Worm (Caenorhabditis elegans) whole organism, early embryonic: ENCODE measurements around the gene F46B3.16.

Experiments
- flt-1 ChIP-seq: fragments of 200-800 bp; sonication (Bioruptor generic); IDR thresholded peaks from 2 replicates; pipeline ENCODE4 v1.3.6; 2022; ENCODE audit warnings: missing genetic modification characterization, missing compliant biosample characterization
- pes-1 ChIP-seq: fragments of 200-800 bp; sonication (Bioruptor generic); IDR thresholded peaks from 2 replicates; pipeline ENCODE4 v1.3.6; 2022; ENCODE audit warnings: missing genetic modification reagents, missing genetic modification characterization, missing compliant biosample characterization
- scrt-1 ChIP-seq: fragments of 200-800 bp; sonication (Bioruptor generic); IDR thresholded peaks from 2 replicates; pipeline ENCODE4 v1.3.6; 2022; ENCODE audit warnings: missing genetic modification characterization, missing compliant biosample characterization
- sea-1 ChIP-seq: fragments of 200-800 bp; sonication (Bioruptor generic); conservative IDR thresholded peaks from 2 replicates; pipeline ENCODE4 v1.3.6; 2022; ENCODE audit warnings: missing genetic modification characterization, missing compliant biosample characterization

Gene F46B3.16

DNA sequence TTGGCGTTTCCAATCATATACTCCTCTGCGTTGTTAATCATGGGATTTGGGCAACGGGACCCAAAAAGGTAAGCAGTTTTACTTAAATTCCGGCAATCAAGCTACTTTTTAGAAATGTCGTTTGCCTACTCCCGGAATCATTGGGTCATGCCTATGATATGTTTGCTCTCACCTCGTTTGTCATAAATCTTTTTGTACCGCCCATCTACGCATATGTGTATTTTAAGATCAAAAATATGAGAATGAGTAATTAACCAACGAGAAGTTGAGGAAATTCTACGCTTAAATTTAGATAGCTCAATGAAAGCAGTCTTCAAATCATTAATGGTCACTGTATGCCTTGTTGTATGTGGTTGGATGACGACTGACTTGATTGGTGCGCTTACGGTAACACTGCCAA is 47.9 kb downstream of the F46B3.16 start:
- TF ChIP-seq flt-1 (GFP tag; lab: Robert Waterston, UW) = no peak
- TF ChIP-seq pes-1 = no peak
- no peak for TF ChIP-seq sea-1 (GFP tag; lab: Robert Waterston, UW)
- TF ChIP-seq scrt-1 (GFP tag; lab: Robert Waterston, UW) = no peak
